Worm (Caenorhabditis elegans) whole organism, midembryonic: Measurements from ENCODE around the gene vab-3.

ENCODE experiments used
- T22C8.4 ChIP-seq: fragments of 200-800 bp; sonication (Bioruptor generic); IDR thresholded peaks from 2 replicates; pipeline ENCODE4 v1.3.6; 2022; ENCODE audit warnings: missing genetic modification characterization, missing compliant biosample characterization
- flt-1 ChIP-seq: fragments of 200-800 bp; sonication (Bioruptor generic); IDR thresholded peaks from 2 replicates; pipeline ENCODE4 v1.3.6; 2022; ENCODE audit warnings: missing genetic modification characterization, missing compliant biosample characterization
- klf-2 ChIP-seq: fragments of 200-800 bp; sonication (Bioruptor generic); conservative IDR thresholded peaks from 2 replicates; pipeline ENCODE4 v1.3.6; 2022; ENCODE audit warnings: missing genetic modification reagents, missing genetic modification characterization, missing compliant biosample characterization
- ref-1 ChIP-seq: fragments of 200-800 bp; sonication (Bioruptor generic); conservative IDR thresholded peaks from 2 replicates; pipeline ENCODE4 v1.3.6; 2022; ENCODE audit warnings: missing genetic modification reagents, missing genetic modification characterization, missing compliant biosample characterization
- ztf-29 ChIP-seq: fragments of 200-800 bp; sonication (Bioruptor generic); IDR thresholded peaks from 2 replicates; pipeline ENCODE4 v1.3.6; 2022; ENCODE audit warnings: missing genetic modification reagents, missing genetic modification characterization, missing compliant biosample characterization

DNA sequence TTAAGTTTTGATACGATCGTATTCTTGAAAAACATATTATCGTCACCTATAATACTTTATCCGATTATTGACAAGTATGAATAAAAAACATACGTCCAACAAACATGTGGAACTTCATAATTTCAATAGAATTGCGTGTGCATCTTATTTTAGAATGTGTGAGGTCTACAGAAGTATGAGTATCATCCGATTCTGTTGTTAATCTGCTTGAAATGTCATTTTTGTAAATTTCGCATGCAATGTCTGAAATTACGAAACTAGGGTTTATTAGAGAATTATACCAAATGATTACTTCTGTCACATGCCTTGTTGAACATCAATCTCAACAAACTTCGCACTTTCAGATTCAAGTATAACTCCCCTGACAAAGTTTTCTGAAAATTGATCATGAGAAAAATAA, 42.1 kb downstream of the vab-3 start:
- no peak for TF ChIP-seq ztf-29
- TF ChIP-seq klf-2 (GFP tag; lab: Robert Waterston, UW) = no peak
- no peak for TF ChIP-seq T22C8.4
- TF ChIP-seq ref-1 (GFP tag; lab: Robert Waterston, UW) = no peak
- no peak for TF ChIP-seq flt-1 (GFP tag; lab: Robert Waterston, UW)
